Worm (Caenorhabditis elegans) whole organism, young adult: Measurements from ENCODE around the gene Y32G9A.5.

Experiments used
- K12H6.12 ChIP-seq: fragments of 200-800 bp; sonication (Bioruptor generic); optimal IDR thresholded peaks from 2 replicates; lab custom pipeline; 2018; ENCODE audit warnings: mild to moderate bottlenecking, missing genetic modification characterization, missing compliant biosample characterization
- ets-4 ChIP-seq: fragments of 200-800 bp; sonication (Bioruptor generic); optimal IDR thresholded peaks from 2 replicates; lab custom pipeline; 2018; ENCODE audit warnings: mild to moderate bottlenecking, missing genetic modification characterization, missing compliant biosample characterization
- hmg-1.2 ChIP-seq: fragments of 200-800 bp; sonication (Bioruptor generic); IDR thresholded peaks from 2 replicates; pipeline ENCODE4 v1.3.6; 2022; ENCODE audit warnings: missing genetic modification reagents, missing genetic modification characterization, missing compliant biosample characterization
- mcd-1 ChIP-seq: fragments of 200-800 bp; sonication (Bioruptor generic); IDR thresholded peaks from 2 replicates; pipeline ENCODE4 v1.3.6; 2022; ENCODE audit warnings: missing genetic modification reagents, missing genetic modification characterization, missing compliant biosample characterization
- unc-62 ChIP-seq: fragments of 150-350 bp; optimal IDR thresholded peaks from 2 replicates; lab custom pipeline; 2014; ENCODE audit warnings: missing biosample characterization, missing genetic modification reagents, missing genetic modification characterization
- zfh-2 ChIP-seq: fragments of 200-800 bp; sonication (Bioruptor generic); conservative IDR thresholded peaks from 2 replicates; pipeline ENCODE4 v1.3.6; 2022; ENCODE audit warnings: missing genetic modification reagents, missing genetic modification characterization, missing compliant biosample characterization
- ztf-28 ChIP-seq: fragments of 200-800 bp; sonication (Bioruptor generic); IDR thresholded peaks from 2 replicates; pipeline ENCODE4 v1.3.6; 2022; ENCODE audit warnings: missing genetic modification reagents, missing genetic modification characterization, missing compliant biosample characterization

DNA sequence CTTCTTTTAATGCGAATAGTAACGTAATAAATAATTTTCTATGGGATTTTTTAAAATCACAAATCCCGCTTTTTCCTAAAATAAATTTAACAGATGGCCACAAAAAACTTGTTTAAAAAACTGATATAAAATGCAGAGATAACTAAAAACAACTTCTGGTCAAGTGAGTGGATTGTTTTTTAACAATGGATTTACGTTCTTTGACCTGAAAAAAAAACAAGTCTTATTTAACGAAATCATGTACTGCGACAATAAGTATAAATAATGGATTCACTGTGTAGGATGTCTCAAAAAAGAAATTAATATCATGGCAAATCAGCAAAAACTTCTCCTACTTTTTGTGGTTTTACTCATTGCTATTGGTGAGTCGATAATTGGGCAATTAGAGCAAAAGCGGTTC lies 49.7 kb downstream of the Y32G9A.5 start, which contains the start of gene fipr-25:
- TF ChIP-seq mcd-1 (GFP tag; lab: Robert Waterston, UW) (no peak), ets-4 (no peak), zfh-2 (GFP tag; lab: Robert Waterston, UW) (no peak), ztf-28 (GFP tag; lab: Robert Waterston, UW) (no peak), unc-62 (GFP tag; lab: Kevin White, UChicago) (no peak), hmg-1.2 (GFP tag; lab: Robert Waterston, UW) (no peak), K12H6.12 (tag; lab: Kevin White, UChicago) (no peak)
